Fruit fly (Drosophila melanogaster) ovary, adult (tissue): Measurements from ENCODE around the gene Fst.
"Not testable (repeated sequence)": the region's sequence is repeated elsewhere in the genome, so short reads cannot be mapped to it uniquely, and the experiment has no call there.

Source experiments
- CG17801 ChIP-seq: fragments of 200-800 bp; optimal IDR thresholded peaks from 2 replicates; lab custom pipeline; 2019; ENCODE audit warnings: missing biosample characterization, mild to moderate bottlenecking, missing genetic modification characterization, moderate library complexity; ENCODE audit not compliant: partially characterized antibody

The Fst gene

DNA sequence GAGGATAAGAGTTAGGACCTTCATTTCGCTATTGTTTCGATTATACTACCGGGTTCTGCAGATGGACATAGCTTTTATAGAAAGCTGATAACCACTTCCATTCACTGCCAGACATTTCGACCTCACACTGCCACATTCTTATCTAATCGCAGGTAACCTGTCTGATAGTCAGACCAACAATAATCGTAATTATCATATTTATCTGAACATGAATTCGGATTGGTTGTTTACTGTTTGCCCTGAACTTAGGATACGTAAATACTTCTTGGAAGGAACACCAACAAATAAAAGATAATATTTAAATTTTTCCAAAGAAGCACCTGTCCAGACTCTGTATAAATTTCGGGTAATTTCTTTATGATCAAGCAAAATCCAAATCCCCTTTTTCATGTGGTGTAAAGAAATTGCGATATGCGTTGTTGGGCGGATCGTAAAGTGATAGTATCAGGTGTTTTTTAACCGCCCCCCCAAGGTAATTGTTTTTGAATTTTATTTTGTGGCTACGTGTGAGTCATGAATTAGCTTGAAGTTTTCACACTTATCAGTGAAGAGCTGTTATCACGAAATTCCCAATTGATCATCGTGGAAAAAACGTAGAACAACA, at the start of gene Fst:
TSS of gene Fst (minus strand) at position 51 of the 604 bp plus-strand sequence.
- TF ChIP-seq CG17801 (GFP tag; lab: Kevin White, UChicago), result no peak

DNA sequence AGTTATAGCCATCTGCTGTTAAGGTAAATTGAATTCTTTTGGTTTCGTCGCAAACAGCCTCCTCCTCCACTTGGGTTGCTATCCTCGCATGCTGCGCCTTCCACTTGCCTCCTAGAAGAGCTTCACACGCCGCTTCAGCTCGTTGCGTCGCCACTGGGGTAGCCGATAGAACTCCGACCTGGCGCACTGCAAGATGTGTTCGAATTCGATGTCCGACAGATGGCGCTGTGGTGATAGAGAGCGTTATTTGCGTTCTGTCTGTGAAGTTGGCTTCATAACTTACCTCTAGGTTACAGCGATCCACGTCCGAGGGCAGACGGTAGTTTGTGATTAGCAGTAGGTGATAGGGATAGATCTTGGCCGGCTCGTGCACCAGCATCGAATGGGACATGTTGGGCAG, 49.0 kb upstream of the Fst start:
- no peak for TF ChIP-seq CG17801 (GFP tag; lab: Kevin White, UChicago)

DNA sequence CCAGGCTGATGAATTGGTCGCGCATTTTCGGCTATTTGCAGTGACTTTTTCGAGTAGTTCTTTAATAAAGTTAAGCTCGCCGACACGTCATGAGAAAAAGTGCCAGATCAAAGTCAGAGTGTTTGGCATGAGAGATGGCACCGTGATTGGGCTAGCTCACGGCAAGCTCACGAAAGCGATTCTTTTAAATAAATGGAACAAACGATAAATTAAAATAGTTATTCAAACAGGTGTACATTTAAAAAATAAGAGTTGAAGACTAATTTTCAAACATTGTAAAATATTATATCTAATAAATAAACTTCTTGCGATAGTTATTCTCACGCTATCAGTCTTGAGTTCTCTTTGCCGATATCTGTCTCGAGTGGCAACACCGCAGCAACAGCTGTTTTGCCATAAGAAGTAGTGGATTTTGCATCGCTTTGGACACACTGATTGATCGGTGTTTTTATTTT, 46.7 kb upstream of the Fst start, which contains the start of the genes Unc-115b, p24-2 and CG32939:
TSS of gene Unc-115b (minus strand) at position 101 of the 455 bp plus-strand sequence.
TSS of gene p24-2 (minus strand) at position 120 of the 455 bp plus-strand sequence.
TSS of gene CG32939 (plus strand) at position 405 of the 455 bp plus-strand sequence.
- not testable (repeated sequence) for TF ChIP-seq CG17801 (GFP tag; lab: Kevin White, UChicago)

DNA sequence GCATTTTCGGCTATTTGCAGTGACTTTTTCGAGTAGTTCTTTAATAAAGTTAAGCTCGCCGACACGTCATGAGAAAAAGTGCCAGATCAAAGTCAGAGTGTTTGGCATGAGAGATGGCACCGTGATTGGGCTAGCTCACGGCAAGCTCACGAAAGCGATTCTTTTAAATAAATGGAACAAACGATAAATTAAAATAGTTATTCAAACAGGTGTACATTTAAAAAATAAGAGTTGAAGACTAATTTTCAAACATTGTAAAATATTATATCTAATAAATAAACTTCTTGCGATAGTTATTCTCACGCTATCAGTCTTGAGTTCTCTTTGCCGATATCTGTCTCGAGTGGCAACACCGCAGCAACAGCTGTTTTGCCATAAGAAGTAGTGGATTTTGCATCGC, 39.4 kb upstream of the Fst start, which contains the start of the genes eca and CG18542:
TSS of gene eca (minus strand) at position 101 of the 400 bp plus-strand sequence.
TSS of gene CG18542 (plus strand) at position 385 of the 400 bp plus-strand sequence.
- not testable (repeated sequence) for TF ChIP-seq CG17801 (GFP tag; lab: Kevin White, UChicago)

DNA sequence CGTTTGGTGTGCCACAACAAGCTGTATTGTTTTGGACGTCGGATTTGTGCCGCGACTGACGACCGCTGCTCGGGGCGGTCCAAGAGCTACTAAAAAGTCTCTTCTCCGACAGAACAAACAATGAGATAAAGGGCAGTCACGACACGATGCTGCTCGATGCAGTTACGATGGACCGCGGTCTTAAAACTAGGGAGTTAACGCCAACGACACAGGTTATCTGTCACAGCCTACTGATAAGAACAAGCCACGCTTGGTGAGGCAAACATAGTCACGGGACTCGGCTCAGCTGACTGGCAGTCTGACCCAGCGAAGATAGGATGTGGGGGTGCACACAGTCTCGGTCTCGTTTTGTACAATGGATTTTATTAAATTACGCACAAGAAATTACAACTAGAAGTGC, 38.2 kb upstream of the Fst start, which contains the start of gene CG9444:
TSS of gene CG9444 (minus strand) at position 140 of the 400 bp plus-strand sequence.
- TF ChIP-seq CG17801 (GFP tag; lab: Kevin White, UChicago), result no peak

DNA sequence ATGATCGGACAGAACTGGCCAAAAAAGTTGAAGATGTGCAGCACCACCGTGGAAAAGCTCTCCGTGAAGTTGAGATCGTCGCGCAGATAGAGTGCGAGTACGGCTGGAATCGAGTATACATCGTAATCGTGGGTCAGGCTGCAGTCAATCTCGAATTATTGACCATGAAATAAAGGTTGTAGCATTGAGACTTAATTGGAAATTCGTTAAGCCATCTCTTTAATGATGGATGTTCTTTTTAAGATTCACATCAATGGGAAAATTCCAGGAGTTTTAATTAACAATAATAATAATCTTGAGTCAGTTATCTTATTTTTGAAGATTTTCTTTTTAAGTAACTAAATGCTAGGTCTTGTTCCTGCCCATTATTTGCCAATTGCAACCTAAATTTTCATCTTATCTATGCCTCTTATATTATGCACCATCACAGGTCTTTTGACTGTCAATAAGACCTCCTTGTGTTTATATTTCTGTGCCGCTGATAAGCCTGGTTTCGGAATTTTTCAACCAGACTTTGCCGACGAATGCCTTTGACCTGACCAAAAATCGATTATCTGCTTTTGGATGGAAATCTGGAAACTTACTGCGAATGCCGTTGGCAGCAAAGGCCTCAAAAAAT, 37.2 kb upstream of the Fst start:
- TF ChIP-seq CG17801 (GFP tag; lab: Kevin White, UChicago), result no peak

DNA sequence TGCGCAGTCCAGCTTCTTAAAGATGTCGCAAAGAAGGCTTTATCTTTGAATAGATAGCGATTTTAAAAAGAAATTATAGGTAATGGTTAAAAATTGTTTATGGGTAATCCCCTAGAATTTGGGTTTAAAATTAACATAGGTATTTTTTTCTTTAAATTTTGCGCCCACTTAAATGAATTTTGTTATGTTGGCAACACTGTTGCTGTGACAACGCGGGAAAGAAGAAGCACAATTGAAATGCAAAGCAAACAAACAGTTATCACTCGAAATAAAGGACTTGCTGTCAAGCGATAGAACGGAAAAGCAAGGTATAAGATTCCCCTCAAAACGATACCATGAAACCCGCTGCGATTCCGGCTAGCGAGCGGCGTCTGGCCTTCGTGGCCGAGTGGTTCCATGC, 33.8 kb upstream of the Fst start, which contains the start of gene nmdyn-D7:
TSS of gene nmdyn-D7 (plus strand) at position 194 of the 400 bp plus-strand sequence.
- TF ChIP-seq CG17801 (GFP tag; lab: Kevin White, UChicago), result no peak

DNA sequence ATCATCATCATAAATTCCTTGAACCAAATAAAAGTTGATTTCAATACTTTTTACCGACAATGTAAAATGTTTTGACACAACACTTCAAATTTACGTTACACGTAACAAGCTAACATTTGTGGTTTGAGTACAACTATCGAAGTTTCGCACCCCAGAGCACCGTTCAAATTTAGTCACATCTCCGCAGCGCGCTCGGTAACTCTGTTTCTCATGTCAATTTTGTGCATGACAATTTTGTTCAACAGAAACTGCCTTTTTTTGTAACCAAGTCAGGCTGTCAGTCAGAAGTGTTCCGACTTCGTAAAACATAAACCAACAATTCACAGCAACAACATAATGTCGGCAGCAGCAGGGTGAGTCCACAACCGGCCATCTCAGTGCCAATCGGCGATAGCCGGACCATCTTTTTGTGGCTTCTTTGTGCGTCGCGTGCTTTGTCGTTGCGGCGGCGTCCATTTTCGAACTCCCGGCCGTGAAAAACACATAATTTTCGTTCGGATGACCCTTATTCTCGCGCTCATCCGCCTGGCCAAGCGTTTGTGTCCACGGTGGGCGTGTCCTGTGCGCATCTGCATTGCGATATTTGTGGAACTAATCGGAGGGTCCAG, 31.9 kb upstream of the Fst start, which contains the start of gene p23:
TSS of gene p23 (plus strand) at position 194 of the 608 bp plus-strand sequence.
- TF ChIP-seq CG17801 (GFP tag; lab: Kevin White, UChicago), result no peak

DNA sequence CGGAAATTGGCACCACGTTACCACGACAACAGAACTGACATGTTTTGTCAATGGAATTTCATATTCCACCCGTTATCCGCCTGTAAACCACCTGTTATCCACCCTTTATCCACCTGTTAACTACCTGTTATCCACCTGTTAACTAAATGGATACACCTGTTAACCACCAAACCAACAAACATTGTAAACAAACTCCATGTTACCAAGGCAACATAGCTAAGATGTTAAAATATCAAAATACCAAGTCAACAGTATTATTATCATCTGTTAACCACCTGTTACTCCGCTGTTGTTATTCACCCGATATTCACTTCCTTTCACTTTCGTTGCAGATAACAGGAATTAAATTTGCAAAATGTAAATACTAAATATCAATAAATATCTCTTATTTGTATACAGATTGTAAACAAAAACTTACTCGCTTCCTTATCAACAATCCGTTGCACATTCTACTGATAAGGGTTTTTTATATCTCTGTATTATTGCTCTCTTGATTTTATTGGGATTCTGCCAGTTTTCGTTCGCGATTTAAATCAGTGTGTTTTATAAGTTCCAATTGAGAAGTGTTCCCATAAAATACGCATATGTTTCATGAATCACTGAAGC, 29.1 kb upstream of the Fst start, which contains the start of gene Nepl12:
TSS of gene Nepl12 (plus strand) at position 556 of the 606 bp plus-strand sequence.
- no peak for TF ChIP-seq CG17801 (GFP tag; lab: Kevin White, UChicago)

DNA sequence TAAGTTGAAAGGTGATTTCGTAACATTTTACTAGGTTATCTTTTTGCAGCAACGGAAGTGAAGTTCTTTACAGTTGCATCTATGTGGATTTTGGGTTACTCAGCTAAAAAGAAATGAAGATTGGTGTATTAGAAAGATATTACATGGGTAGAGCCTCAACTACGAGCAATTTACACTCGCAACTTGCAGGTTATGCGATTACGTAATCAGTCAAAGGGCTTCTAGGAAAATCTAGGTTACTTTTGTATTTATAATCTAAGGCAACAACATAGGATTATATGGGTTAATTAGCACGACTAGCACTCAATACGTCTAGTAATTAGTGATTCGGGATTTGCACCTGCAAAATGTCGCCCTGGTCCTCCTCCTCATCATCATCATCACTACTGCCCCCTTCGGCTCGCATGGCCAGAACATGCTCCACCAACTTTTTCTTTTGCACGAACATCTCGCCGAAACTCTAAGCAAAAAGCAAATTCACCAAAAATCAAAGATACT, 28.3 kb upstream of the Fst start, which contains the start of gene Dhc1:
TSS of gene Dhc1 (minus strand) at position 448 of the 498 bp plus-strand sequence.
- TF ChIP-seq CG17801 (GFP tag; lab: Kevin White, UChicago), result no peak

DNA sequence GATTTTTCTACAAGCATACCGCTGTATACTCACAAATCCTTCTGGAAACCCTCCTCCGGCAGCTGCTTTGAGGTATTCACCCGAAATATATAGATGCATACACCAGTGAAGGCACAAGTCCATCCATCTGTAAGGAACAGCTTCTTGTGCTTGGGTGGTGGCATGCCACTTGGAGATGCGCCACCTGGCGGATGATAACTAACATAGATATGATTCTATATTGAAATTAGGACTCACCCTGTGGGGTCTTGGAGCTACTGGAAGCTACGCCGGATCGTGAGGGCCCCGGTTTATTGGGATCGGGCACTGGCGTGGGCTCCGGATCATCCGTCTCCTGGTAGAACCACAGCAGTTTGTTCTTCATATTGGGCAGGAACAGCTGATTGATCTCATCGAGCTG, 27.3 kb upstream of the Fst start:
- TF ChIP-seq CG17801 (GFP tag; lab: Kevin White, UChicago), result no peak

DNA sequence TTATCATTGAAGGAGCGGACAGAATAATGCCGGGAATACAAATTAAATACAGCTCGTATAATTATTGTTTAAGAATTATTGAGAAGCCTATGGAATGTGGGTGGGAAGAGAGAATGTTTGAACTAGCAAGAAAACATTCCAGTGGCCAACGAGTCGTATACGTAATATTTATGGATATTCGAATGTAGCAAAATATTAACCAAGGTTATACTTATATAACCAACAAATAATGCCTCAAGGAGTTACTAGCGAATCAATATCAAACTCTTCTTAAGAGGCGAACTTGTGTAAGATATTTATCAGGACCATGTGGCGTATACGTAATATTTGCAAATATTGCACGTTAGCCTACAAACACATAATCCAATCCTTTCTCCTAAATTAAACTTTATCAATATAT, 19.5 kb upstream of the Fst start:
- TF ChIP-seq CG17801 (GFP tag; lab: Kevin White, UChicago), result no peak

DNA sequence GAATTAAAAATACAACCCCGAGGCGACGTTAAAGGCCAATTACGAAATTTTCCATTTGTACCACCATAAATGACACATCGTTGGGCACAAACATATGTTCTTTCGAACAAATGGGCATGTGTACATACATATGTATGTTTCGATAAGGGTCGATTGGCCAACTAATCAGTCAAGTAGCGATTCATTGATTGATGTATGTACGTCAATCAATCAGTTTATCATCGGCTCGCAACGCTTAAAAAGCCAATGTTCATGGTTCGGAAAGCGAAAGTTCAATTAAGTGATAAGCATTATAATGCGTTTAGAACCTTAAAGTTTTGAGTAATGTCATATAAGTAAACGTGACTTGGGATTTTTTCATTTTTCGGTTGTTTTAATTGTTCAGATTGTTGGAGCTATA, 1.3 kb downstream of the Fst start:
- TF ChIP-seq CG17801 (GFP tag; lab: Kevin White, UChicago), result no peak

DNA sequence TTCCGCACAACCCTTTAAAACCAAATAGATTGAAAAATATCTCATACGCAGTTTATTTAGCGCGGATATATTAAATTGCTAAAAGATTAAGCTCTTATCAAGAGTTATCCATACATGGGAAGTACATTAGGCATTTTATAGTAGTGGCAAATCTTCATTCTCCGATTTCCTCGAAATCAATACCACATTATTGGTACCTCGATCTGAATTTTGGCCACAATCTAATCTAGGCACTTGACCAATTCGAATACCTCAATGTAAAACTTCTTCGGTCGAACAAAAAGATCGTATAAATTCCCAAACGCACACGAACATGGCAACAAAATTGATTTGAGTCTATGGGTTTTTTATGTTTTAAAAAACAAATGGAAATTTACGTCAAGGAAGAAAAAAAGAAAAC, 2.0 kb downstream of the Fst start:
- no peak for TF ChIP-seq CG17801 (GFP tag; lab: Kevin White, UChicago)
